Worm (Caenorhabditis elegans): Measurements from ENCODE around the gene str-69.

- TF ChIP-seq snpc-4 (tag; optimal IDR thresholded peaks at IDR 0.05) (no peak), unc-62 (GFP tag; optimal IDR thresholded peaks at IDR 0.05) (no peak), sptf-1 (tag; optimal IDR thresholded peaks at IDR 0.05) (no peak), lsy-2 (tag; optimal IDR thresholded peaks at IDR 0.05) (no peak), elt-3 (tag; optimal IDR thresholded peaks at IDR 0.05) (no peak), pha-4 (tag; optimal IDR thresholded peaks at IDR 0.05) (no peak), nhr-12 (tag; optimal IDR thresholded peaks at IDR 0.05) (no peak)
Measured at ce11 chrV:3119185-3119584, 13.5 kb upstream of the str-69 start.

All from whole organism, mixed stage, embryonic.